Worm (Caenorhabditis elegans) whole organism, L4 larva: ENCODE measurements around the gene glt-5.

Experiments used
- F10B5.3 ChIP-seq: sonication (generic microtip); optimal IDR thresholded peaks from 2 replicates; lab custom pipeline; 2016; ENCODE audit warnings: mild to moderate bottlenecking, missing genetic modification characterization, missing compliant biosample characterization
- F49E8.2 ChIP-seq: sonication (generic microtip); optimal IDR thresholded peaks from 2 replicates; lab custom pipeline; 2016; ENCODE audit warnings: missing compliant biosample characterization, mild to moderate bottlenecking, missing genetic modification characterization, borderline replicate concordance
- R02D3.7 ChIP-seq: fragments of 150-350 bp; sonication (generic microtip); optimal IDR thresholded peaks from 3 replicates; lab custom pipeline; 2014; ENCODE audit warnings: missing biosample characterization, missing genetic modification characterization
- T20F7.1 ChIP-seq: fragments of 200-800 bp; sonication (Bioruptor generic); optimal IDR thresholded peaks from 2 replicates; lab custom pipeline; 2018; ENCODE audit warnings: mild to moderate bottlenecking, missing genetic modification characterization, missing compliant biosample characterization
- Y105C5A.15 ChIP-seq: fragments of 200-800 bp; sonication (Bioruptor generic); IDR thresholded peaks from 2 replicates; pipeline ENCODE4 v1.3.6; 2022; ENCODE audit warnings: missing genetic modification characterization, missing compliant biosample characterization
- Y5F2A.4 ChIP-seq: fragments of 200-800 bp; sonication (Bioruptor generic); optimal IDR thresholded peaks from 2 replicates; lab custom pipeline; 2018; ENCODE audit warnings: mild to moderate bottlenecking, missing genetic modification characterization, missing compliant biosample characterization
- Y75B8A.6 ChIP-seq: fragments of 200-800 bp; sonication (Bioruptor generic); IDR thresholded peaks from 2 replicates; pipeline ENCODE4 v1.3.6; 2022; ENCODE audit warnings: missing genetic modification reagents, missing genetic modification characterization, missing compliant biosample characterization
- ZK337.2 ChIP-seq: fragments of 200-800 bp; sonication (Bioruptor generic); IDR thresholded peaks from 2 replicates; pipeline ENCODE4 v1.3.6; 2022; ENCODE audit warnings: missing genetic modification reagents, missing genetic modification characterization, missing compliant biosample characterization
- aly-2 ChIP-seq: sonication (generic microtip); optimal IDR thresholded peaks from 2 replicates; lab custom pipeline; 2018; ENCODE audit warnings: missing biosample characterization, missing genetic modification characterization
- ama-1 ChIP-seq: fragments of 150-350 bp; optimal IDR thresholded peaks from 2 replicates; lab custom pipeline; 2014; ENCODE audit warnings: inconsistent platforms, mixed read lengths
- arid-1 ChIP-seq: fragments of 200-800 bp; sonication (Bioruptor generic); conservative IDR thresholded peaks from 2 replicates; pipeline ENCODE4 v1.3.6; 2022; ENCODE audit warnings: missing genetic modification reagents, missing genetic modification characterization, missing compliant biosample characterization
- ces-1 ChIP-seq: fragments of 150-350 bp; sonication (generic microtip); optimal IDR thresholded peaks from 4 replicates; lab custom pipeline; 2014; ENCODE audit warnings: missing biosample characterization, missing genetic modification reagents, missing genetic modification characterization
- dpl-1 ChIP-seq: fragments of 150-350 bp; optimal IDR thresholded peaks from 2 replicates; lab custom pipeline; 2014; ENCODE audit warnings: missing biosample characterization, missing genetic modification reagents, missing genetic modification characterization
- gei-8 ChIP-seq: fragments of 200-800 bp; sonication (Bioruptor generic); optimal IDR thresholded peaks from 2 replicates; lab custom pipeline; 2018; ENCODE audit warnings: mild to moderate bottlenecking, missing genetic modification characterization, missing compliant biosample characterization
- hlh-30 ChIP-seq: sonication (generic microtip); optimal IDR thresholded peaks from 2 replicates; lab custom pipeline; 2017; ENCODE audit warnings: antibody characterized with exemption, mild to moderate bottlenecking, missing genetic modification characterization, missing compliant biosample characterization; ENCODE audit not compliant: insufficient read depth
- jun-1 ChIP-seq: fragments of 150-350 bp; optimal IDR thresholded peaks from 2 replicates; lab custom pipeline; 2014; ENCODE audit warnings: missing biosample characterization, missing genetic modification reagents, missing genetic modification characterization
- lim-7 ChIP-seq: fragments of 200-800 bp; sonication (Bioruptor generic); IDR thresholded peaks from 2 replicates; pipeline ENCODE4 v1.3.6; 2022; ENCODE audit warnings: missing genetic modification characterization, missing compliant biosample characterization
- lin-15B ChIP-seq: fragments of 150-350 bp; sonication (generic microtip); optimal IDR thresholded peaks from 3 replicates; lab custom pipeline; 2014; ENCODE audit warnings: missing biosample characterization, missing genetic modification characterization
- lin-38 ChIP-seq: fragments of 200-800 bp; sonication (Bioruptor generic); IDR thresholded peaks from 2 replicates; pipeline ENCODE4 v1.3.6; 2022; ENCODE audit warnings: missing genetic modification reagents, missing genetic modification characterization, missing compliant biosample characterization
- lsy-2 ChIP-seq, 2 experiments: fragments of 150-350 bp in 1 of 2; sonication (generic microtip) in 1 of 2; optimal IDR thresholded peaks; 2 replicates each; lab custom pipeline; 2014 to 2017; ENCODE audit warnings: missing biosample characterization in 2 of 2, missing genetic modification characterization in 2 of 2
- mdl-1 ChIP-seq, 2 experiments: fragments of 150-350 bp in 1 of 2; sonication (generic microtip) in 1 of 2; optimal IDR thresholded peaks; 2 replicates each; lab custom pipeline; 2014 to 2017; ENCODE audit warnings: missing biosample characterization in 2 of 2, missing genetic modification characterization in 2 of 2
- mep-1 ChIP-seq: fragments of 150-350 bp; sonication (generic microtip); optimal IDR thresholded peaks from 3 replicates; lab custom pipeline; 2014; ENCODE audit warnings: missing biosample characterization, missing genetic modification characterization
- mes-2 ChIP-seq: sonication (generic microtip); optimal IDR thresholded peaks from 2 replicates; lab custom pipeline; 2016; ENCODE audit warnings: missing genotype, mild to moderate bottlenecking, missing genetic modification characterization, missing compliant biosample characterization; ENCODE audit not compliant: poor library complexity, severe bottlenecking
- mxl-2 ChIP-seq: fragments of 200-800 bp; sonication (Bioruptor generic); conservative IDR thresholded peaks from 2 replicates; pipeline ENCODE4 v1.3.6; 2022; ENCODE audit warnings: missing genetic modification reagents, missing genetic modification characterization, missing compliant biosample characterization
- mxl-3 ChIP-seq: fragments of 200-800 bp; sonication (Bioruptor generic); optimal IDR thresholded peaks from 2 replicates; lab custom pipeline; 2018; ENCODE audit warnings: mild to moderate bottlenecking, missing genetic modification characterization, missing compliant biosample characterization
- nhr-10 ChIP-seq: fragments of 150-350 bp; optimal IDR thresholded peaks from 2 replicates; lab custom pipeline; 2014; ENCODE audit warnings: missing biosample characterization, missing genetic modification characterization
- nhr-28 ChIP-seq: fragments of 150-350 bp; optimal IDR thresholded peaks from 2 replicates; lab custom pipeline; 2014; ENCODE audit warnings: missing biosample characterization, missing genetic modification characterization
- nhr-41 ChIP-seq: fragments of 200-800 bp; sonication (Bioruptor generic); IDR thresholded peaks from 2 replicates; pipeline ENCODE4 v1.3.6; 2022; ENCODE audit warnings: missing genetic modification reagents, missing genetic modification characterization, missing compliant biosample characterization
- nhr-6 ChIP-seq: fragments of 150-350 bp; optimal IDR thresholded peaks from 2 replicates; lab custom pipeline; 2014; ENCODE audit warnings: missing biosample characterization, missing genetic modification characterization
- nhr-76 ChIP-seq: fragments of 150-350 bp; optimal IDR thresholded peaks from 2 replicates; lab custom pipeline; 2014; ENCODE audit warnings: missing biosample characterization, missing genetic modification characterization
- pha-4 ChIP-seq, 2 experiments: fragments of 150-350 bp in 1 of 2; fragments of 200-800 bp in 1 of 2; sonication (Bioruptor generic) in 1 of 2; IDR thresholded peaks in 1 of 2; optimal IDR thresholded peaks in 1 of 2; 2 replicates each; pipeline versions ENCODE4 v1.3.6 to Lab custom; 2014 to 2022; ENCODE audit warnings: missing genetic modification characterization in 2 of 2, missing genetic modification reagents in 2 of 2, missing biosample characterization in 1 of 2, missing compliant biosample characterization in 1 of 2
- skn-1 ChIP-seq: fragments of 150-350 bp; optimal IDR thresholded peaks from 2 replicates; lab custom pipeline; 2014; ENCODE audit warnings: missing biosample characterization, missing genetic modification characterization
- snpc-1.2 ChIP-seq: fragments of 200-800 bp; sonication (Bioruptor generic); IDR thresholded peaks from 2 replicates; pipeline ENCODE4 v1.3.6; 2022; ENCODE audit warnings: missing genetic modification reagents, missing genetic modification characterization, missing compliant biosample characterization
- snpc-4 ChIP-seq: fragments of 150-350 bp; optimal IDR thresholded peaks from 2 replicates; lab custom pipeline; 2014; ENCODE audit warnings: missing biosample characterization, missing genetic modification characterization
- spr-3 ChIP-seq: fragments of 200-800 bp; sonication (Bioruptor generic); optimal IDR thresholded peaks from 2 replicates; lab custom pipeline; 2018; ENCODE audit warnings: mild to moderate bottlenecking, missing genetic modification characterization, missing compliant biosample characterization
- zag-1 ChIP-seq: fragments of 150-350 bp; optimal IDR thresholded peaks from 2 replicates; lab custom pipeline; 2014; ENCODE audit warnings: missing biosample characterization, missing genetic modification characterization
- zip-2 ChIP-seq: fragments of 150-350 bp; optimal IDR thresholded peaks from 2 replicates; lab custom pipeline; 2014; ENCODE audit warnings: missing biosample characterization, missing genetic modification characterization

Gene glt-5

DNA sequence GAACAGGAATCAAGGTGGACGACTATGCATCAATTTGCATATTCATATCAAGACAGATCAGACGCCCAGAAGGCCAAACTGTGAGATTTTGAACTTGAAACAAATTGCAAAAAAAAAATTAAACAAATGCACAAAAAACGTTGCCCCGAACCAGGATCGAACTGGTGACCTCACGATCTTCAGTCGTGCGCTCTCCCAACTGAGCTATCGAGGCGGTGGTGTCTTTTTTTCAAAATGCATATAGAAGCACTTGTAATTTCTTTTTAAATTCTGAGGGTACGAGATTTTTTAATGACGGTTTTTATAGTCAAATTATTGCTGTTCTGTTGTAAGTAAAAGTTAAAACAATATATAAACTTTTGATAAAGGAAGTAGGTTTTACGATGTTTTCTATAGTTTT is 4.4 kb upstream of the glt-5 start (continued):
- no peak for TF ChIP-seq F49E8.2 (tag; lab: Kevin White, UChicago)
- TF ChIP-seq skn-1 (tag; lab: Kevin White, UChicago) = no peak
- peak; percentile 59 for TF ChIP-seq mes-2 (tag; lab: Kevin White, UChicago)
- TF ChIP-seq lsy-2 (tag; optimal IDR thresholded peaks at IDR 0.05; lab: Kevin White, UChicago) = peak in 1 of 2 experiments; percentile 42

- TF ChIP-seq mep-1 (tag; lab: Kevin White, UChicago) = peak; percentile 12
- TF ChIP-seq lsy-2 (tag; optimal IDR thresholded peaks at IDR 0.05; lab: Kevin White, UChicago) = peak in 1 of 2 experiments; percentile 81
- TF ChIP-seq nhr-28 (tag; lab: Kevin White, UChicago) = peak; percentile 6
- no peak for TF ChIP-seq Y75B8A.6 (GFP tag; lab: Robert Waterston, UW)
- TF ChIP-seq F10B5.3 = no peak
- peak; percentile 88 for TF ChIP-seq lin-38
- TF ChIP-seq dpl-1 (GFP tag; lab: Kevin White, UChicago) = peak; percentile 89
- no peak for TF ChIP-seq spr-3
- peak; percentile 51 for TF ChIP-seq hlh-30 (tag; lab: Kevin White, UChicago)
- TF ChIP-seq nhr-76 = no peak
- TF ChIP-seq nhr-6 = peak; percentile 18
- TF ChIP-seq mes-2 (tag; lab: Kevin White, UChicago) = peak; percentile 70
- TF ChIP-seq T20F7.1 = peak; percentile 34
- no peak for TF ChIP-seq nhr-10
These were observed 2.5 kb downstream of the glt-5 start, which contains the start of gene Y53C12A.3 for ce11 chrII:9706207-9706606. Gene Y53C12A.3, minus strand, starts transcription at chrII:9706240.

DNA sequence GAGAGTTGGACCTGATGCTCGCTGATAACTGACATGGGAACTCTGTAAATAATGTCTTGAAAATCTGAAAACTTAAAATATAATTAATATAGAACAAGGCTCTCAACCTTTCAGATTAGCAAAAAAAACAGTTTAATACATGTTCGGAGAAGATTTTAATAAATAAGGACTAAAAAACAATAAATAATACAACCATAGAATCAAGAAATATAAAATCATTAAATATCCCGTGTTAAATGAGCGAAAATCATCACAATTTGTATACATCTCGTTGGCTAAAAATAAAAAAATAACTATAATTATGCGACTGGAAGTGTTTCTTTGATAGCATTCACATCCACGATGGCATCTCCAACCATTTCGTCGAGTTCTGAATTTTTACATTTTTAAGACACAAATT is 3.9 kb downstream of the glt-5 start, which contains the start of gene Y53C12A.10:
TSS of gene Y53C12A.10 (minus strand) at position 101 of the 400 bp plus-strand sequence.
- TF ChIP-seq Y5F2A.4 (GFP tag; lab: Kevin White, UChicago) (no peak), pha-4 (GFP tag; IDR thresholded peaks at IDR 0.05; lab: Robert Waterston, UW) (no peak), pha-4 (tag; optimal IDR thresholded peaks at IDR 0.05; lab: Kevin White, UChicago) (no peak), zip-2 (tag; lab: Kevin White, UChicago) (no peak), nhr-41 (GFP tag; lab: Robert Waterston, UW) (no peak), gei-8 (no peak), nhr-28 (tag; lab: Kevin White, UChicago) (no peak), mxl-3 (no peak), jun-1 (no peak), lim-7 (no peak), lin-15B (no peak), Y105C5A.15 (GFP tag; lab: Robert Waterston, UW) (no peak), ces-1 (no peak)

- TF ChIP-seq lin-38 (0 out of 2 replicates have a peak, but pooled peaks have one; percentile 26), ama-1 (lab: Kevin White, UChicago) (peak; percentile 38), ZK337.2 (GFP tag; lab: Robert Waterston, UW) (no peak)
These were observed 5.1 kb downstream of the glt-5 start, which contains the start of gene mop-25.2 for ce11 chrII:9703601-9704000. Gene mop-25.2, minus strand, starts transcription at chrII:9703701.

ce11 chrII:9700363-9700762 is 8.3 kb downstream of the glt-5 start, which contains the start of the genes Y53C12A.8 and Y53C12A.7:
Gene Y53C12A.8, minus strand, starts transcription at chrII:9700463.
Gene Y53C12A.7, plus strand, starts transcription at chrII:9700543.
- no peak for TF ChIP-seq nhr-10
- TF ChIP-seq aly-2 (tag; lab: Kevin White, UChicago) = no peak
- TF ChIP-seq arid-1 = no peak
- TF ChIP-seq snpc-1.2 = no peak
- TF ChIP-seq mdl-1 (tag; optimal IDR thresholded peaks at IDR 0.05; lab: Kevin White, UChicago) = no peak
- no peak for TF ChIP-seq mxl-2
- no peak for TF ChIP-seq zag-1 (tag; lab: Kevin White, UChicago)
- TF ChIP-seq ama-1 (lab: Kevin White, UChicago) = no peak
- no peak for TF ChIP-seq snpc-4
- no peak for TF ChIP-seq R02D3.7 (tag; lab: Kevin White, UChicago)
